Worm (Caenorhabditis elegans) whole organism, L1 larva: ENCODE results near the gene zif-1.

Experiments used
- C04F5.9 ChIP-seq: sonication (generic microtip); optimal IDR thresholded peaks from 2 replicates; lab custom pipeline; 2016; ENCODE audit warnings: missing genetic modification characterization, missing compliant biosample characterization
- C16A3.4 ChIP-seq: fragments of 150-350 bp; optimal IDR thresholded peaks from 2 replicates; lab custom pipeline; 2014; ENCODE audit warnings: missing biosample characterization, missing genetic modification characterization
- Y116A8C.19 ChIP-seq: sonication (generic microtip); optimal IDR thresholded peaks from 2 replicates; lab custom pipeline; 2016; ENCODE audit warnings: missing compliant biosample characterization, missing genetic modification characterization, borderline replicate concordance
- aha-1 ChIP-seq: fragments of 150-350 bp; optimal IDR thresholded peaks from 2 replicates; lab custom pipeline; 2014; ENCODE audit warnings: missing biosample characterization, missing genetic modification characterization
- ama-1 ChIP-seq: fragments of 150-350 bp; optimal IDR thresholded peaks from 2 replicates; lab custom pipeline; 2014
- blmp-1 ChIP-seq: fragments of 150-350 bp; optimal IDR thresholded peaks from 2 replicates; lab custom pipeline; 2014; ENCODE audit warnings: missing biosample characterization, missing genetic modification characterization
- ceh-63 ChIP-seq: fragments of 200-800 bp; sonication (Bioruptor generic); optimal IDR thresholded peaks from 2 replicates; lab custom pipeline; 2018; ENCODE audit warnings: mild to moderate bottlenecking, missing genetic modification characterization, missing compliant biosample characterization
- ceh-82 ChIP-seq, 3 experiments: fragments of 150-350 bp in 1 of 3; sonication (generic microtip) in 2 of 3; optimal IDR thresholded peaks; 2 replicates each; lab custom pipeline; 2014 to 2017; ENCODE audit warnings: missing biosample characterization in 3 of 3, missing genetic modification characterization in 3 of 3
- ceh-88 ChIP-seq: fragments of 200-800 bp; sonication (Bioruptor generic); IDR thresholded peaks from 2 replicates; pipeline ENCODE4 v1.3.6; 2022; ENCODE audit warnings: missing genetic modification characterization, missing compliant biosample characterization
- ceh-90 ChIP-seq: sonication (generic microtip); optimal IDR thresholded peaks from 2 replicates; lab custom pipeline; 2016; ENCODE audit warnings: missing genetic modification characterization, missing compliant biosample characterization
- dpl-1 ChIP-seq, 3 experiments: fragments of 150-350 bp in 2 of 3; sonication (generic microtip) in 1 of 3; optimal IDR thresholded peaks; 2 replicates each; lab custom pipeline; 2014 to 2017; ENCODE audit warnings: missing biosample characterization in 3 of 3, missing genetic modification characterization in 3 of 3, missing genetic modification reagents in 3 of 3
- efl-1 ChIP-seq, 4 experiments: fragments of 150-350 bp; optimal IDR thresholded peaks in 3 of 4; peaks in 1 of 4; 1 replicate in 1 of 4; 2 replicates in 3 of 4; lab custom pipeline; 2014; ENCODE audit warnings: missing biosample characterization in 2 of 4, missing genetic modification characterization in 2 of 4, missing genetic modification reagents in 2 of 4
- egl-13 ChIP-seq: sonication (generic microtip); optimal IDR thresholded peaks from 2 replicates; lab custom pipeline; 2016; ENCODE audit warnings: missing genotype, missing genetic modification reagents, missing genetic modification characterization, missing compliant biosample characterization
- egl-27 ChIP-seq, 2 experiments: fragments of 150-350 bp in 1 of 2; sonication (generic microtip); optimal IDR thresholded peaks; 3 replicates each; lab custom pipeline; 2017 to 2018; ENCODE audit warnings: missing biosample characterization in 2 of 2, missing genetic modification characterization in 2 of 2, missing genetic modification reagents in 2 of 2
- elt-2 ChIP-seq: sonication (generic microtip); optimal IDR thresholded peaks from 2 replicates; lab custom pipeline; 2016; ENCODE audit warnings: missing genetic modification characterization, mild to moderate bottlenecking, inconsistent platforms, missing compliant biosample characterization, missing genetic modification reagents
- ets-5 ChIP-seq: fragments of 200-800 bp; sonication (Bioruptor generic); IDR thresholded peaks from 2 replicates; pipeline ENCODE4 v1.3.6; 2022; ENCODE audit warnings: missing genetic modification characterization, missing compliant biosample characterization
- fkh-4 ChIP-seq: sonication (generic microtip); optimal IDR thresholded peaks from 2 replicates; lab custom pipeline; 2016; ENCODE audit warnings: missing compliant biosample characterization, missing genetic modification characterization, borderline replicate concordance
- fkh-8 ChIP-seq: sonication (generic microtip); optimal IDR thresholded peaks from 2 replicates; lab custom pipeline; 2016; ENCODE audit warnings: mild to moderate bottlenecking, missing genetic modification characterization, missing compliant biosample characterization
- fos-1 ChIP-seq: fragments of 150-350 bp; optimal IDR thresholded peaks from 2 replicates; lab custom pipeline; 2014; ENCODE audit warnings: missing biosample characterization, missing genetic modification characterization
- hlh-17 ChIP-seq: fragments of 200-800 bp; sonication (Bioruptor generic); optimal IDR thresholded peaks from 2 replicates; lab custom pipeline; 2018; ENCODE audit warnings: missing genetic modification characterization, mild to moderate bottlenecking, missing compliant biosample characterization, moderate library complexity, borderline replicate concordance
- hpl-2 ChIP-seq: fragments of 150-350 bp; optimal IDR thresholded peaks from 2 replicates; lab custom pipeline; 2014; ENCODE audit warnings: missing biosample characterization, missing genetic modification reagents, missing genetic modification characterization
- irx-1 ChIP-seq: sonication (generic microtip); optimal IDR thresholded peaks from 2 replicates; lab custom pipeline; 2016; ENCODE audit warnings: missing genetic modification characterization, missing compliant biosample characterization
- lin-13 ChIP-seq: fragments of 150-350 bp; optimal IDR thresholded peaks from 2 replicates; lab custom pipeline; 2014; ENCODE audit warnings: missing biosample characterization, missing genetic modification reagents, missing genetic modification characterization
- lin-35 ChIP-seq, 2 experiments: fragments of 150-350 bp; optimal IDR thresholded peaks; 2 replicates each; lab custom pipeline; 2014; ENCODE audit warnings: missing biosample characterization in 2 of 2, missing genetic modification characterization in 2 of 2, missing genetic modification reagents in 2 of 2
- lin-39 ChIP-seq: fragments of 150-350 bp; optimal IDR thresholded peaks from 2 replicates; lab custom pipeline; 2014; ENCODE audit warnings: missing biosample characterization, missing genetic modification reagents, missing genetic modification characterization
- lsy-2 ChIP-seq, 2 experiments: fragments of 150-350 bp; optimal IDR thresholded peaks; 2 replicates each; lab custom pipeline; 2014; ENCODE audit warnings: missing biosample characterization in 2 of 2, missing genetic modification characterization in 2 of 2
- mab-9 ChIP-seq: fragments of 200-800 bp; sonication (Bioruptor generic); IDR thresholded peaks from 2 replicates; pipeline ENCODE4 v1.3.6; 2022; ENCODE audit warnings: missing genetic modification reagents, missing genetic modification characterization, missing compliant biosample characterization
- mdl-1 ChIP-seq, 2 experiments: fragments of 150-350 bp; optimal IDR thresholded peaks; 2 replicates each; lab custom pipeline; 2014 to 2017; ENCODE audit warnings: missing biosample characterization in 2 of 2, missing genetic modification characterization in 2 of 2, inconsistent platforms in 1 of 2
- mef-2 ChIP-seq: fragments of 150-350 bp; optimal IDR thresholded peaks from 2 replicates; lab custom pipeline; 2014; ENCODE audit warnings: missing biosample characterization, missing genetic modification characterization
- nhr-12 ChIP-seq: sonication (generic microtip); optimal IDR thresholded peaks from 2 replicates; lab custom pipeline; 2017; ENCODE audit warnings: missing biosample characterization, missing genetic modification characterization
- nhr-237 ChIP-seq: fragments of 150-350 bp; optimal IDR thresholded peaks from 2 replicates; lab custom pipeline; 2014; ENCODE audit warnings: missing biosample characterization, missing genetic modification characterization
- nhr-71 ChIP-seq: sonication (generic microtip); optimal IDR thresholded peaks from 2 replicates; lab custom pipeline; 2016; ENCODE audit warnings: mild to moderate bottlenecking, missing genetic modification characterization, moderate library complexity, missing compliant biosample characterization
- nhr-84 ChIP-seq: sonication (generic microtip); optimal IDR thresholded peaks from 2 replicates; lab custom pipeline; 2017; ENCODE audit warnings: missing biosample characterization, missing genetic modification characterization
- nhr-85 ChIP-seq: sonication (generic microtip); peaks from one replicate; lab custom pipeline; 2016; ENCODE audit warnings: missing genetic modification characterization, inconsistent platforms, missing compliant biosample characterization
- nhr-90 ChIP-seq: sonication (generic microtip); optimal IDR thresholded peaks from 2 replicates; lab custom pipeline; 2016; ENCODE audit warnings: mild to moderate bottlenecking, missing genetic modification characterization, missing compliant biosample characterization; ENCODE audit not compliant: poor library complexity
- pag-3 ChIP-seq: sonication (generic microtip); optimal IDR thresholded peaks from 2 replicates; lab custom pipeline; 2017; ENCODE audit warnings: missing genetic modification characterization, mild to moderate bottlenecking, missing compliant biosample characterization, antibody characterized with exemption, borderline replicate concordance; ENCODE audit not compliant: insufficient read depth
- rnt-1 ChIP-seq: sonication (generic microtip); optimal IDR thresholded peaks from 2 replicates; lab custom pipeline; 2016; ENCODE audit warnings: mild to moderate bottlenecking, missing genetic modification characterization, moderate library complexity, missing compliant biosample characterization
- skn-1 ChIP-seq: fragments of 150-350 bp; optimal IDR thresholded peaks from 2 replicates; lab custom pipeline; 2014; ENCODE audit warnings: missing biosample characterization, missing genetic modification characterization
- snu-23 ChIP-seq: sonication (generic microtip); optimal IDR thresholded peaks from 2 replicates; lab custom pipeline; 2016; ENCODE audit warnings: missing genetic modification characterization, missing compliant biosample characterization
- sox-4 ChIP-seq: sonication (generic microtip); optimal IDR thresholded peaks from 2 replicates; lab custom pipeline; 2016; ENCODE audit warnings: missing genetic modification characterization, missing compliant biosample characterization
- swsn-7 ChIP-seq: sonication (generic microtip); optimal IDR thresholded peaks from 2 replicates; lab custom pipeline; 2016; ENCODE audit warnings: missing genetic modification characterization, missing compliant biosample characterization
- tlp-1 ChIP-seq: fragments of 150-350 bp; optimal IDR thresholded peaks from 2 replicates; lab custom pipeline; 2014; ENCODE audit warnings: missing biosample characterization, missing genetic modification characterization
- unc-130 ChIP-seq: fragments of 150-350 bp; optimal IDR thresholded peaks from 2 replicates; lab custom pipeline; 2017; ENCODE audit warnings: missing biosample characterization, missing genetic modification characterization, inconsistent platforms
- unc-98 ChIP-seq: fragments of 200-800 bp; sonication (Bioruptor generic); IDR thresholded peaks from 2 replicates; pipeline ENCODE4 v1.3.6; 2022; ENCODE audit warnings: missing genetic modification characterization, missing compliant biosample characterization
- xbp-1 ChIP-seq: sonication (generic microtip); optimal IDR thresholded peaks from 2 replicates; lab custom pipeline; 2016; ENCODE audit warnings: missing genetic modification characterization, missing compliant biosample characterization
- ztf-11 ChIP-seq, 2 experiments: sonication (generic microtip); optimal IDR thresholded peaks; 2 replicates each; lab custom pipeline; 2016 to 2017; ENCODE audit warnings: missing genetic modification characterization in 2 of 2, missing biosample characterization in 1 of 2, missing compliant biosample characterization in 1 of 2

Gene zif-1

DNA sequence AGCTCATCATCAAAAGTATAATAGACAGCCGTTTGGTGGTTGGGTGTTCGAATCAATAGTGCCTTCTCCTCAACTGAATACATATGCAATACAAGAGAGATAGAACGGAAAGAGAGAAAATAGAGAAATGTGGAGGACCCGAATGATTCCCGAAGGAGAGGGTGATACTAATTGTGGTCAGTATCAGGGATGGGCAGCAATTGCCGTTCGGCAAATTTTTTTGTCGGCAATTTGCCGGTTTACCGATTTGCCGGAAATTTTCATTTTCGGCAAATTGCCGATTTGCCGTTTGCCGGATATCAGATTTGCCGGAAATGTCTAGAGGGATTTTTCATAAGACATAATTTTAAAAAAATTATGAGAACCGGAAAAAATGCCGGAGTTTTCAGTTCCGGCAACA is 9.7 kb downstream of the zif-1 start, which contains the start of gene F59B2.9:
Gene F59B2.9, minus strand, starts transcription at position 101 of the 400 bp plus-strand sequence.
- TF ChIP-seq mab-9 = no peak
- no peak for TF ChIP-seq nhr-71 (tag; lab: Kevin White, UChicago)
- TF ChIP-seq nhr-237 (tag; lab: Kevin White, UChicago) = no peak
- TF ChIP-seq irx-1 = no peak
- no peak for TF ChIP-seq C16A3.4
- TF ChIP-seq egl-27 (tag; optimal IDR thresholded peaks at IDR 0.05; lab: Kevin White, UChicago) = no peak
- TF ChIP-seq lsy-2 (tag; optimal IDR thresholded peaks at IDR 0.05; lab: Kevin White, UChicago) = no peak
- TF ChIP-seq ama-1 (lab: Kevin White, UChicago) = no peak
- no peak for TF ChIP-seq nhr-90
- TF ChIP-seq xbp-1 (tag; lab: Kevin White, UChicago) = no peak
- no peak for TF ChIP-seq elt-2 (tag; lab: Kevin White, UChicago)
- no peak for TF ChIP-seq ets-5 (GFP tag; lab: Robert Waterston, UW)
- TF ChIP-seq unc-130 = no peak
- TF ChIP-seq nhr-12 = no peak
- no peak for TF ChIP-seq fkh-4
- no peak for TF ChIP-seq mdl-1 (tag; optimal IDR thresholded peaks at IDR 0.05; lab: Kevin White, UChicago)
- no peak for TF ChIP-seq nhr-85 (tag; lab: Kevin White, UChicago)
- no peak for TF ChIP-seq swsn-7 (tag; lab: Kevin White, UChicago)

DNA sequence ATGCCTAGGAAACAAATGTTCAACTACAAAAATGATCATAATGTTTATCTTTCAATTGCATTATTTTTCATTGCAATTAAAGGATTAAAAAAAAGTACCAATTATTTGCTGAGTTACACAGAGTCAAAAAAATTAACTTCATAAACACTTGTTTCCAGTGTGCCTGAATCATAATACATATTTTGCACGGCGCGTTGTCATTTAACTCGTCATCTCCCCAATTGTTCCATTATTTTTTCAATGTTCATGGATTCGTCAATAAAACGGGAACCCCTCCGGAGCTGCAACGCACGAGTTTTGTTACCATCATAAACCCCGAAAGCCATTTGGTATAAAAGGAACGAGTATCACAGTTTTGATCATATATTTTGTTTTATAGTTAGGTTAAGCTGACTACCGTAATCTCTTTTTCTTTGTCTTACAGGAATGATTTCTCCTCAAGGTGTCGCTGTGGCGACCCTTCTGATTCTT is 14.6 kb downstream of the zif-1 start, which contains the start of gene F59B2.12:
Gene F59B2.12, plus strand, starts transcription at position 421 of the 471 bp plus-strand sequence.
- no peak for TF ChIP-seq sox-4 (tag; lab: Kevin White, UChicago)
- no peak for TF ChIP-seq swsn-7 (tag; lab: Kevin White, UChicago)
- no peak for TF ChIP-seq lsy-2 (tag; optimal IDR thresholded peaks at IDR 0.05; lab: Kevin White, UChicago)
- no peak for TF ChIP-seq pag-3
- no peak for TF ChIP-seq mdl-1 (tag; optimal IDR thresholded peaks at IDR 0.05; lab: Kevin White, UChicago)
- TF ChIP-seq hpl-2 (GFP tag; lab: Kevin White, UChicago) = no peak
- no peak for TF ChIP-seq nhr-90
- no peak for TF ChIP-seq efl-1 (optimal IDR thresholded peaks at IDR 0.05; lab: Kevin White, UChicago)
- no peak for TF ChIP-seq efl-1 (GFP tag; optimal IDR thresholded peaks at IDR 0.05 in 1 of 2; lab: Kevin White, UChicago)
- no peak for TF ChIP-seq ama-1 (lab: Kevin White, UChicago)
- no peak for TF ChIP-seq C04F5.9 (tag; lab: Kevin White, UChicago)
- no peak for TF ChIP-seq blmp-1 (tag; lab: Kevin White, UChicago)
- TF ChIP-seq rnt-1 = no peak
- no peak for TF ChIP-seq lin-39 (tag; lab: Kevin White, UChicago)
- no peak for TF ChIP-seq fkh-8 (tag; lab: Kevin White, UChicago)
- no peak for TF ChIP-seq hlh-17 (GFP tag; lab: Kevin White, UChicago)
- no peak for TF ChIP-seq nhr-71 (tag; lab: Kevin White, UChicago)
- TF ChIP-seq skn-1 (tag; lab: Kevin White, UChicago) = no peak
- TF ChIP-seq lin-13 (GFP tag; lab: Kevin White, UChicago) = no peak
- no peak for TF ChIP-seq nhr-84 (tag; lab: Kevin White, UChicago)
- TF ChIP-seq ztf-11 (tag; optimal IDR thresholded peaks at IDR 0.05; lab: Kevin White, UChicago) = no peak

ce11 chrIII:9022535-9022934 is 20.0 kb downstream of the zif-1 start, which contains the start of gene F59B2.14:
F59B2.14 (minus strand) TSS chrIII:9022635.
- TF ChIP-seq egl-13 (no peak), tlp-1 (tag; lab: Kevin White, UChicago) (no peak), C16A3.4 (no peak), nhr-237 (tag; lab: Kevin White, UChicago) (no peak), Y116A8C.19 (tag; lab: Kevin White, UChicago) (no peak), unc-98 (GFP tag; lab: Robert Waterston, UW) (no peak), fos-1 (tag; lab: Kevin White, UChicago) (no peak), swsn-7 (tag; lab: Kevin White, UChicago) (no peak), ceh-90 (tag; lab: Kevin White, UChicago) (no peak), fkh-4 (no peak), ceh-82 (tag; optimal IDR thresholded peaks at IDR 0.05; lab: Kevin White, UChicago) (no peak), aha-1 (no peak), lin-35 (GFP tag; optimal IDR thresholded peaks at IDR 0.05; lab: Kevin White, UChicago) (no peak), snu-23 (no peak), nhr-84 (tag; lab: Kevin White, UChicago) (no peak), dpl-1 (GFP tag; optimal IDR thresholded peaks at IDR 0.05; lab: Kevin White, UChicago) (no peak), ceh-63 (no peak), skn-1 (tag; lab: Kevin White, UChicago) (no peak), ceh-88 (GFP tag; lab: Robert Waterston, UW) (no peak), mef-2 (tag; lab: Kevin White, UChicago) (no peak)
